Worm (Caenorhabditis elegans): Measurements from ENCODE around the gene F13D11.3.

- TF ChIP-seq klf-2 (GFP tag; conservative IDR thresholded peaks at IDR 0.05) (no peak), ztf-23 (GFP tag; IDR thresholded peaks at IDR 0.05) (no peak), tab-1 (GFP tag; IDR thresholded peaks at IDR 0.05) (no peak), flt-1 (GFP tag; IDR thresholded peaks at IDR 0.05) (no peak), med-1 (GFP tag; optimal IDR thresholded peaks at IDR 0.05; ENCODE audit: insufficient read depth) (no peak), T22C8.4 (GFP tag; IDR thresholded peaks at IDR 0.05) (no peak), cog-1 (tag; optimal IDR thresholded peaks at IDR 0.05) (no peak)
These were observed 42.4 kb downstream of the F13D11.3 start, which contains the start of gene tag-294 for ce11 chrX:5763292-5763691.
